Fruit fly (Drosophila melanogaster) whole organism, embryonic: Measurements from ENCODE around the gene Taf6.
A peak's percentile ranks its signal among the peaks of the same experiment; 100 is the strongest.

Experiments
- B-H1 ChIP-seq: fragments of 200-800 bp; sonication (Bioruptor generic); IDR thresholded peaks from 3 replicates; pipeline ENCODE4 v1.3.6; 2022; ENCODE audit warnings: missing biosample characterization, missing genetic modification characterization
- B-H2 ChIP-seq: fragments of 200-800 bp; sonication (Bioruptor generic); optimal IDR thresholded peaks from 2 replicates; lab custom pipeline; 2018; ENCODE audit warnings: missing biosample characterization, mild to moderate bottlenecking, missing genetic modification characterization
- Bdp1 ChIP-seq: fragments of 200-800 bp; sonication (Bioruptor generic); optimal IDR thresholded peaks from 3 replicates; lab custom pipeline; 2016; ENCODE audit warnings: missing biosample characterization, missing genetic modification characterization
- CG10462 ChIP-seq: fragments of 200-800 bp; sonication (Bioruptor generic); optimal IDR thresholded peaks from 2 replicates; lab custom pipeline; 2016; ENCODE audit warnings: missing biosample characterization, missing genetic modification characterization
- CG12769 ChIP-seq: fragments of 200-800 bp; sonication (Bioruptor generic); optimal IDR thresholded peaks from 2 replicates; lab custom pipeline; 2019; ENCODE audit warnings: missing biosample characterization, mild to moderate bottlenecking, missing genetic modification characterization, moderate library complexity
- CG14965 ChIP-seq: fragments of 200-800 bp; sonication (Bioruptor generic); optimal IDR thresholded peaks from 2 replicates; lab custom pipeline; 2016; ENCODE audit warnings: missing biosample characterization, missing genetic modification characterization, borderline replicate concordance
- CG1529 ChIP-seq: fragments of 200-800 bp; sonication (Bioruptor generic); optimal IDR thresholded peaks from 3 replicates; lab custom pipeline; 2018; ENCODE audit warnings: missing biosample characterization, missing genetic modification characterization
- CG15479 ChIP-seq: fragments of 200-800 bp; sonication (Bioruptor generic); optimal IDR thresholded peaks from 3 replicates; lab custom pipeline; 2019; ENCODE audit warnings: missing biosample characterization, mild to moderate bottlenecking, missing genetic modification characterization, moderate library complexity
- CG16813 ChIP-seq: fragments of 200-800 bp; sonication (Bioruptor generic); IDR thresholded peaks from 3 replicates; pipeline ENCODE4 v1.3.6; 2022; ENCODE audit warnings: missing biosample characterization, missing genetic modification characterization; ENCODE audit not compliant: partially characterized antibody
- CG17186 ChIP-seq: fragments of 200-800 bp; sonication (Bioruptor generic); optimal IDR thresholded peaks from 3 replicates; lab custom pipeline; 2017; ENCODE audit warnings: missing biosample characterization, missing genetic modification reagents, missing genetic modification characterization
- CG4360 ChIP-seq: fragments of 200-800 bp; sonication (Bioruptor generic); IDR thresholded peaks from 2 replicates; pipeline ENCODE4 v1.3.6; 2022; ENCODE audit warnings: missing biosample characterization, missing genetic modification characterization
- CG5953 ChIP-seq: fragments of 200-800 bp; sonication (Bioruptor generic); IDR thresholded peaks from 2 replicates; pipeline ENCODE4 v1.3.6; 2022; ENCODE audit warnings: missing biosample characterization, missing genetic modification characterization
- CG6683 ChIP-seq: fragments of 200-800 bp; sonication (Bioruptor generic); optimal IDR thresholded peaks from 2 replicates; lab custom pipeline; 2017; ENCODE audit warnings: missing biosample characterization, mild to moderate bottlenecking, missing genetic modification characterization, missing genetic modification reagents
- CG6765 ChIP-seq: fragments of 200-800 bp; sonication (Bioruptor generic); optimal IDR thresholded peaks from 3 replicates; lab custom pipeline; 2017; ENCODE audit warnings: missing biosample characterization, mild to moderate bottlenecking, missing genetic modification characterization
- CG7271 ChIP-seq: fragments of 200-800 bp; sonication (Bioruptor generic); optimal IDR thresholded peaks from 2 replicates; lab custom pipeline; 2018; ENCODE audit warnings: missing biosample characterization, mild to moderate bottlenecking, missing genetic modification characterization, moderate library complexity
- CG8388 ChIP-seq: fragments of 200-800 bp; sonication (Bioruptor generic); optimal IDR thresholded peaks from 2 replicates; lab custom pipeline; 2019; ENCODE audit warnings: missing biosample characterization, mild to moderate bottlenecking, missing genetic modification characterization, moderate library complexity
- CG9727 ChIP-seq: fragments of 200-800 bp; sonication (Bioruptor generic); optimal IDR thresholded peaks from 3 replicates; lab custom pipeline; 2017; ENCODE audit warnings: missing biosample characterization, mild to moderate bottlenecking, missing genetic modification characterization
- Camta ChIP-seq: fragments of 200-800 bp; sonication (Bioruptor generic); optimal IDR thresholded peaks from 2 replicates; lab custom pipeline; 2016; ENCODE audit warnings: missing biosample characterization, missing genetic modification characterization
- Chrac-16 ChIP-seq: fragments of 200-800 bp; sonication (Bioruptor generic); optimal IDR thresholded peaks from 3 replicates; lab custom pipeline; 2016; ENCODE audit warnings: missing biosample characterization, missing genetic modification characterization
- D19B ChIP-seq: fragments of 200-800 bp; sonication (Bioruptor generic); optimal IDR thresholded peaks from 2 replicates; lab custom pipeline; 2017; ENCODE audit warnings: missing biosample characterization, mild to moderate bottlenecking, missing genetic modification characterization
- Elba2 ChIP-seq: fragments of 200-800 bp; sonication (Bioruptor generic); optimal IDR thresholded peaks from 3 replicates; lab custom pipeline; 2016; ENCODE audit warnings: missing biosample characterization, missing genetic modification characterization
- GATAe ChIP-seq: fragments of 200-800 bp; sonication (Bioruptor generic); conservative IDR thresholded peaks from 2 replicates; pipeline ENCODE4 v1.3.6; 2022; ENCODE audit warnings: missing biosample characterization, missing genetic modification characterization
- Hsf ChIP-seq: fragments of 200-800 bp; sonication (Bioruptor generic); optimal IDR thresholded peaks from 3 replicates; lab custom pipeline; 2016; ENCODE audit warnings: missing biosample characterization, missing genetic modification characterization
- Mes4 ChIP-seq: fragments of 200-800 bp; sonication (Bioruptor generic); optimal IDR thresholded peaks from 2 replicates; lab custom pipeline; 2016; ENCODE audit warnings: missing biosample characterization, missing genetic modification characterization
- NC2β ChIP-seq: fragments of 200-800 bp; sonication (Bioruptor generic); optimal IDR thresholded peaks from 2 replicates; lab custom pipeline; 2016; ENCODE audit warnings: missing biosample characterization, missing genetic modification characterization
- Nf-YB ChIP-seq: fragments of 200-800 bp; sonication (Bioruptor generic); optimal IDR thresholded peaks from 3 replicates; lab custom pipeline; 2019; ENCODE audit warnings: missing biosample characterization, mild to moderate bottlenecking, missing genetic modification characterization, moderate library complexity
- Ptx1 ChIP-seq: fragments of 200-800 bp; sonication (Bioruptor generic); IDR thresholded peaks from 2 replicates; pipeline ENCODE4 v1.3.6; 2022; ENCODE audit warnings: missing biosample characterization, missing genetic modification characterization
- Ravus ChIP-seq: fragments of 200-800 bp; sonication (Bioruptor generic); IDR thresholded peaks from 2 replicates; pipeline ENCODE4 v1.3.6; 2022; ENCODE audit warnings: missing biosample characterization, missing genetic modification characterization
- Trl ChIP-seq, 3 experiments: fragments of >200 bp in 2 of 3; fragments of 200-800 bp in 1 of 3; sonication (Bioruptor generic) in 1 of 3; optimal IDR thresholded peaks; 2 replicates in 1 of 3; 3 replicates in 2 of 3; lab custom pipeline; 2016 to 2017; ENCODE audit warnings: missing biosample characterization in 1 of 3, missing genetic modification characterization in 1 of 3
- Usf ChIP-seq: fragments of 200-800 bp; sonication (Bioruptor generic); optimal IDR thresholded peaks from 2 replicates; lab custom pipeline; 2017; ENCODE audit warnings: missing genotype, missing biosample characterization, missing genetic modification characterization
- ab ChIP-seq: fragments of 200-800 bp; sonication (Bioruptor generic); optimal IDR thresholded peaks from 2 replicates; lab custom pipeline; 2016; ENCODE audit warnings: missing biosample characterization, missing genetic modification characterization
- aop ChIP-seq: fragments of 200-800 bp; sonication (Bioruptor generic); IDR thresholded peaks from 2 replicates; pipeline ENCODE4 v1.3.6; 2022; ENCODE audit warnings: missing biosample characterization, missing genetic modification characterization
- ash1 ChIP-seq: fragments of 200-800 bp; sonication (Bioruptor generic); optimal IDR thresholded peaks from 2 replicates; lab custom pipeline; 2018; ENCODE audit warnings: missing biosample characterization, mild to moderate bottlenecking, missing genetic modification characterization
- chm ChIP-seq: fragments of 200-800 bp; sonication (Bioruptor generic); IDR thresholded peaks from 2 replicates; pipeline ENCODE4 v1.3.6; 2022; ENCODE audit warnings: missing biosample characterization, missing genetic modification characterization
- ci ChIP-seq: fragments of 200-800 bp; sonication (Bioruptor generic); IDR thresholded peaks from 3 replicates; pipeline ENCODE4 v1.3.6; 2022; ENCODE audit warnings: missing biosample characterization, missing genetic modification characterization
- gce ChIP-seq: fragments of 200-800 bp; sonication (Bioruptor generic); IDR thresholded peaks from 3 replicates; pipeline ENCODE4 v1.3.6; 2022; ENCODE audit warnings: missing biosample characterization, missing genetic modification characterization
- gcm ChIP-seq: fragments of 200-800 bp; sonication (Bioruptor generic); optimal IDR thresholded peaks from 2 replicates; lab custom pipeline; 2019; ENCODE audit warnings: missing biosample characterization, mild to moderate bottlenecking, missing genetic modification characterization, moderate library complexity
- grau ChIP-seq: fragments of 200-800 bp; optimal IDR thresholded peaks from 3 replicates; lab custom pipeline; 2019; ENCODE audit warnings: missing biosample characterization, mild to moderate bottlenecking, missing genetic modification characterization, moderate library complexity
- grn ChIP-seq: fragments of 200-800 bp; sonication (Bioruptor generic); optimal IDR thresholded peaks from 3 replicates; lab custom pipeline; 2017; ENCODE audit warnings: missing biosample characterization, missing genetic modification characterization
- h ChIP-seq: fragments of >200 bp; optimal IDR thresholded peaks from 2 replicates; lab custom pipeline; 2017
- hbn ChIP-seq: fragments of 200-800 bp; sonication (Bioruptor generic); IDR thresholded peaks from 2 replicates; pipeline ENCODE4 v1.3.6; 2022; ENCODE audit warnings: missing biosample characterization, missing genetic modification characterization; ENCODE audit not compliant: partially characterized antibody
- hkb ChIP-seq, 2 experiments: fragments of 200-800 bp in 1 of 2; fragments of >200 bp in 1 of 2; sonication (Bioruptor generic) in 1 of 2; IDR thresholded peaks in 1 of 2; optimal IDR thresholded peaks in 1 of 2; 2 replicates each; pipeline versions ENCODE4 v1.3.6 to Lab custom; 2017 to 2022; ENCODE audit warnings: missing biosample characterization in 1 of 2, missing genetic modification characterization in 1 of 2
- kni ChIP-seq: fragments of 200-800 bp; sonication (Bioruptor generic); optimal IDR thresholded peaks from 3 replicates; lab custom pipeline; 2017; ENCODE audit warnings: mild to moderate bottlenecking, missing biosample characterization, missing genetic modification reagents, missing genetic modification characterization
- mirr ChIP-seq: fragments of 200-800 bp; sonication (Bioruptor generic); optimal IDR thresholded peaks from 3 replicates; lab custom pipeline; 2018; ENCODE audit warnings: missing biosample characterization, mild to moderate bottlenecking, missing genetic modification characterization
- phol ChIP-seq: fragments of 200-800 bp; sonication (Bioruptor generic); optimal IDR thresholded peaks from 3 replicates; lab custom pipeline; 2018; ENCODE audit warnings: missing biosample characterization, mild to moderate bottlenecking, missing genetic modification characterization, moderate library complexity
- seq ChIP-seq: fragments of 200-800 bp; sonication (Bioruptor generic); IDR thresholded peaks from 2 replicates; pipeline ENCODE4 v1.3.6; 2022; ENCODE audit warnings: missing biosample characterization, missing genetic modification characterization
- tap ChIP-seq: fragments of 200-800 bp; optimal IDR thresholded peaks from 3 replicates; lab custom pipeline; 2019; ENCODE audit warnings: missing biosample characterization, mild to moderate bottlenecking, missing genetic modification characterization, moderate library complexity
- trem ChIP-seq: fragments of 200-800 bp; optimal IDR thresholded peaks from 3 replicates; lab custom pipeline; 2019; ENCODE audit warnings: missing biosample characterization, mild to moderate bottlenecking, missing genetic modification characterization, moderate library complexity
- twi ChIP-seq: fragments of 200-800 bp; optimal IDR thresholded peaks from 2 replicates; lab custom pipeline; 2019; ENCODE audit warnings: missing biosample characterization, mild to moderate bottlenecking, missing genetic modification characterization, moderate library complexity
- zf30C ChIP-seq: fragments of 200-800 bp; sonication (Bioruptor generic); optimal IDR thresholded peaks from 3 replicates; lab custom pipeline; 2018; ENCODE audit warnings: missing biosample characterization, mild to moderate bottlenecking, missing genetic modification characterization

Gene Taf6

dm6 chr3L:19635478-19635996 lies 36.6 kb downstream of the Taf6 start, which contains the start of gene wnd (continued):
- peak; percentile 26 for TF ChIP-seq B-H2 (GFP tag; lab: Kevin White, UChicago)
- TF ChIP-seq trem (tag; lab: Kevin White, UChicago): no peak
- TF ChIP-seq kni: peak; percentile 84
- peak; percentile 86 to 88 for TF ChIP-seq Trl (optimal IDR thresholded peaks at IDR 0.05; lab: Kevin White, UChicago)
- peak; percentile 13 for TF ChIP-seq Trl (GFP tag; optimal IDR thresholded peaks at IDR 0.05; lab: Kevin White, UChicago)
- no peak for TF ChIP-seq CG17186 (GFP tag; lab: Kevin White, UChicago)
- no peak for TF ChIP-seq CG1529 (GFP tag; lab: Kevin White, UChicago)
- no peak for TF ChIP-seq ash1 (GFP tag; lab: Kevin White, UChicago)
- no peak for TF ChIP-seq CG10462 (GFP tag; lab: Kevin White, UChicago)
- TF ChIP-seq CG14965 (GFP tag; lab: Kevin White, UChicago): no peak
- TF ChIP-seq CG7271 (tag; lab: Kevin White, UChicago): no peak
- TF ChIP-seq grau (tag; lab: Kevin White, UChicago): no peak
- TF ChIP-seq CG9727 (GFP tag; lab: Kevin White, UChicago): no peak
- 0 out of 3 replicates have a peak, but pooled peaks have one; percentile 19 for TF ChIP-seq gce
- no peak for TF ChIP-seq Usf (GFP tag; lab: Kevin White, UChicago)
- no peak for TF ChIP-seq Ravus
- TF ChIP-seq GATAe (GFP tag; lab: Robert Waterston, UW): no peak
- TF ChIP-seq CG16813 (GFP tag; lab: Robert Waterston, UW): no peak
- TF ChIP-seq CG15479 (GFP tag; lab: Kevin White, UChicago): no peak
- TF ChIP-seq zf30C (GFP tag; lab: Kevin White, UChicago): peak; percentile 33
- no peak for TF ChIP-seq gcm (GFP tag; lab: Kevin White, UChicago)
- TF ChIP-seq ab (GFP tag; lab: Kevin White, UChicago): no peak
- peak; percentile 37 for TF ChIP-seq CG6765 (GFP tag; lab: Kevin White, UChicago)
- TF ChIP-seq grn (GFP tag; lab: Kevin White, UChicago): peak; percentile 29
- no peak for TF ChIP-seq Hsf (GFP tag; lab: Kevin White, UChicago)
- TF ChIP-seq hbn (GFP tag; lab: Robert Waterston, UW): peak; percentile 41; the same call in 1 of the 2 replicates
- TF ChIP-seq Elba2 (GFP tag; lab: Kevin White, UChicago): no peak
- peak; percentile 14 for TF ChIP-seq mirr (GFP tag; lab: Kevin White, UChicago)
- TF ChIP-seq aop: no peak
- TF ChIP-seq NC2β (GFP tag; lab: Kevin White, UChicago): no peak
- no peak for TF ChIP-seq Mes4
- TF ChIP-seq h (lab: Kevin White, UChicago): no peak
- no peak for TF ChIP-seq twi
- peak; percentile 90 for TF ChIP-seq CG4360 (GFP tag; lab: Robert Waterston, UW)
- TF ChIP-seq D19B: no peak
- TF ChIP-seq CG5953 (GFP tag; lab: Robert Waterston, UW): no peak
- TF ChIP-seq phol (tag; lab: Kevin White, UChicago): no peak
- no peak for TF ChIP-seq Ptx1
- TF ChIP-seq CG6683 (GFP tag; lab: Kevin White, UChicago): no peak
- peak; percentile 71 for TF ChIP-seq Nf-YB
- peak; percentile 82; the same call in 1 of the 2 replicates for TF ChIP-seq seq (GFP tag; lab: Robert Waterston, UW)
- TF ChIP-seq B-H1 (GFP tag; lab: Robert Waterston, UW): no peak
- TF ChIP-seq CG8388 (GFP tag; lab: Kevin White, UChicago): no peak
- peak; percentile 85 for TF ChIP-seq CG12769
- no peak for TF ChIP-seq hkb (optimal IDR thresholded peaks at IDR 0.05; lab: Kevin White, UChicago)
- TF ChIP-seq hkb (GFP tag; IDR thresholded peaks at IDR 0.05; lab: Robert Waterston, UW): peak; percentile 47; the same call in 1 of the 2 replicates
- peak; percentile 46; the same call in 1 of the 3 replicates for TF ChIP-seq ci (GFP tag; lab: Robert Waterston, UW)
- TF ChIP-seq tap (tag; lab: Kevin White, UChicago): no peak
- TF ChIP-seq Camta (GFP tag; lab: Kevin White, UChicago): no peak
- TF ChIP-seq chm (GFP tag; lab: Robert Waterston, UW): no peak; the same call in 1 of the 2 replicates
- TF ChIP-seq Bdp1 (GFP tag; lab: Kevin White, UChicago): no peak
- TF ChIP-seq Chrac-16: no peak
